Fruit fly (Drosophila melanogaster): ENCODE data around the gene CG1316.

CG1316 gene

DNA sequence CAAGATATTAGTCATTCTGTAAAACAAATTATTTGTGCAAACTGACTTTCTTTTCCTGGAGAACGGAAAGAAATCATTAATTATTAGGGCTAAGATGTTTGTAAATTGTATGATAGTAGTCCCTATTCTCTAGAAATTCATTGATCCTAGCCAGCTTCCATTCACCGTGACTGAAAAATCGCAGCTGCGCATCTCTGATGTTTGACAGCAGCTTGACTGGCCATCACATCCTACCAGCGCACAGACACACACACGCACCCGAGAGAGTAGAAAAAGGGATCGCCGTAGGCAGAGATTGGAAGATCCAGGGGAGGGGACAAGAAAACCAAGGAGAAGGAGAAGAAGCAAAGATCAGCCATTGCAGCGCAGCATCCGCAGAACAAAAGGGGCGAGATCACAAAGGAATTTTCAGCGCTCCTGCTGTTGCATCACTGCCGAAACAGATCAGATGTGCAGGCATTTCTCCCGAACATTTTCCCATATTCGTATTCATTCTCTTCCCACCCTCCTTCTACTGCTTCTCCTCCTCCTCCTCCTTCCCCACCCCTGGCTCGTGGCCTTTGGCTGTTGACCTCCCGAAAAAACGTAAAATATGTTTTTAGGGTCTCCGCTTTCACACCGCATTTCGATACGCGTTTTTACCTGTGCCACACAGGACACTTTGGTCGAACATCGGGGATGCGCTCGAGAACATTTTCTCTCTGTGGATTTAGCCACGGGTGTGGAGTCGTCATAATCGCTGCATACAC lies 30.6 kb upstream of the CG1316 start (continued):
- TF ChIP-seq CG3919 (GFP tag; optimal IDR thresholded peaks at IDR 0.05) (peak; percentile 25), CG4318 (GFP tag; optimal IDR thresholded peaks at IDR 0.05) (no peak), CG16779 (tag; optimal IDR thresholded peaks at IDR 0.05) (no peak), CG8119 (GFP tag; IDR thresholded peaks at IDR 0.05) (no peak), Blimp-1 (GFP tag; optimal IDR thresholded peaks at IDR 0.05) (no peak), ss (GFP tag; optimal IDR thresholded peaks at IDR 0.05) (peak in 1 of 2 experiments; percentile 6), Eip78C (GFP tag) (peak; percentile 72), dac (GFP tag; optimal IDR thresholded peaks at IDR 0.05) (no peak)

DNA sequence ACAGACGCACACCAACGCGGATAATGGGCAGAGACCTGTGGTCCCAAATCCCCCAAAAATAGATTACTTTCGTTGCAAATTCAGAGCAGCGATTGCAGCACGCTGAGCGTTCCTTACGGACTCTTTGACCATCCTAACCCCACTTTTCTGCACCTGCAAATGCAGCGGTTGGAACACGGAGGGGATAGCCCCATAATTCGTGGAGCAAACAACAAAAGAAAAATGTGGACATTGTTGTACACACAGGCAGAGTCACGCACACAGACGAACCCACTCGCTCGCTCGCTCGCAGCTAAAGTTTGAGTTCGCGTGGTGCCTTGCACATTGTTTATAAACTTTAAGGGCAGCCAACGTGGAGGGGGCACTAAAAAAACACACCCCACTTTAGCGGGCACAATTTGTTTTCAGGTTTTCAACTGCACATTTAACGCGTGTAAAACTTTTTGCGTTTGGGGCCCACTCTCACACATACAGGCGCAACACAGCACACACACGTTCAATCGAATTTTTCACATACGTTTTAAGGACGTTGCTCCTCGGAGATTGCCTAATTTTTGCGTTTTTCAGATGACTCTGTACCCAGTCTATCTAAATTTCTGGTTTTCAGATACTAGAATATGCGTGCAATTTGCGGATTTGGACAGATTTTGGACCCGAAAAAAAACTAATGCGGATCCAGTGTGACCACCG lies 29.9 kb upstream of the CG1316 start:
- TF ChIP-seq CG9139 (GFP tag; optimal IDR thresholded peaks at IDR 0.05) (no peak), svp (GFP tag) (peak; percentile 92), CG34406 (GFP tag; optimal IDR thresholded peaks at IDR 0.05) (no peak), CG32006 (GFP tag; optimal IDR thresholded peaks at IDR 0.05) (no peak), pdm3 (GFP tag; optimal IDR thresholded peaks at IDR 0.05) (no peak), Eip93F (GFP tag; optimal IDR thresholded peaks at IDR 0.05) (no peak), CG10669 (GFP tag; optimal IDR thresholded peaks at IDR 0.05) (no peak), Eip78C (GFP tag) (peak; percentile 44), CG31627 (GFP tag; optimal IDR thresholded peaks at IDR 0.05) (no peak), CG11294 (GFP tag; IDR thresholded peaks at IDR 0.05) (no peak), Ets96B (tag; optimal IDR thresholded peaks at IDR 0.05) (no peak), CG15336 (GFP tag; IDR thresholded peaks at IDR 0.05) (no peak), cyc (GFP tag; optimal IDR thresholded peaks at IDR 0.05) (no peak), Met (GFP tag; optimal IDR thresholded peaks at IDR 0.05) (no peak), CG10631 (GFP tag; optimal IDR thresholded peaks at IDR 0.05) (no peak), dsx (GFP tag; optimal IDR thresholded peaks at IDR 0.05; ENCODE audit: poor library complexity, severe bottlenecking) (peak; percentile 66), salr (GFP tag; optimal IDR thresholded peaks at IDR 0.05) (no peak), Sox14 (GFP tag; optimal IDR thresholded peaks at IDR 0.05) (peak; percentile 38), ss (GFP tag; optimal IDR thresholded peaks at IDR 0.05) (no peak), Smox (GFP tag; optimal IDR thresholded peaks at IDR 0.05) (no peak), spab (GFP tag; optimal IDR thresholded peaks at IDR 0.05) (no peak), CG6792 (GFP tag; optimal IDR thresholded peaks at IDR 0.05) (no peak), fd85E (GFP tag; optimal IDR thresholded peaks at IDR 0.05) (no peak), Lpt (GFP tag; optimal IDR thresholded peaks at IDR 0.05) (no peak), CG3032 (tag; optimal IDR thresholded peaks at IDR 0.05) (no peak), CG6276 (GFP tag; optimal IDR thresholded peaks at IDR 0.05) (no peak), CG11902 (GFP tag; optimal IDR thresholded peaks at IDR 0.05) (no peak), CG4318 (GFP tag; optimal IDR thresholded peaks at IDR 0.05) (no peak), CG8632 (GFP tag; optimal IDR thresholded peaks at IDR 0.05) (no peak), esn (GFP tag; optimal IDR thresholded peaks at IDR 0.05) (no peak), fkh (GFP tag; optimal IDR thresholded peaks at IDR 0.05) (peak; percentile 73), CG16779 (tag; optimal IDR thresholded peaks at IDR 0.05) (no peak), Hr39 (GFP tag; optimal IDR thresholded peaks at IDR 0.05) (no peak), OdsH (GFP tag; optimal IDR thresholded peaks at IDR 0.05) (no peak)

Data from whole organism, prepupa.